Worm (Caenorhabditis elegans) whole organism, L4/young adult: ENCODE data around the gene fbxl-1.

Source experiments
- W03F9.2 ChIP-seq: fragments of 150-350 bp; optimal IDR thresholded peaks from 2 replicates; lab custom pipeline; 2014; ENCODE audit warnings: missing biosample characterization, missing genetic modification characterization
- dao-5 ChIP-seq: sonication (generic microtip); optimal IDR thresholded peaks from 2 replicates; lab custom pipeline; 2016; ENCODE audit warnings: missing genotype, missing genetic modification characterization, moderate library complexity, missing compliant biosample characterization

DNA sequence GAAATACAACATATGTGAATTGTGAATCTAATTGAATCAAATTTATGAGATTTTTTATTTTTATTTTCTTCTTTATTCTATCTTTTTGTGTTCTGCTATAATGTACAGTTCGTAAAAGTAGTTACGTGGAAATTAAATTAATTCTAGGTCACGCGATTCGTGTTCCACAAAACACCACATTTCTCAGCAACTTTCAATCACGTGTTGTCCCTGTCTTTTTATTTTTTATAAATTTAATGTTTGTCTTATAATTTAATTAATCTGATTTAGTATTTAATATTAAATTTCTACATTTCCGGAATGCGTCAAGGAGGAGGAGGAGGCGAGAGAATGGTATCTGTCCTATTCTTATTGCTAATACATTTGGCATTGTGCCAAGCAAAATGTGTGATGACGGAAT, 30.4 kb downstream of the fbxl-1 start, which contains the start of gene ncr-2:
- TF ChIP-seq W03F9.2 (tag; lab: Kevin White, UChicago) (no peak), dao-5 (tag; lab: Kevin White, UChicago) (no peak)
